Worm (Caenorhabditis elegans) whole organism, L3 larva: ENCODE results near the gene prcc-1.
A peak's percentile ranks its signal among the peaks of the same experiment; 100 is the strongest.

Source experiments
- R02D3.7 ChIP-seq: fragments of 150-350 bp; optimal IDR thresholded peaks from 2 replicates; lab custom pipeline; 2014; ENCODE audit warnings: missing biosample characterization, missing genetic modification characterization
- ZK546.5 ChIP-seq: sonication (generic microtip); optimal IDR thresholded peaks from 2 replicates; lab custom pipeline; 2017; ENCODE audit warnings: missing biosample characterization, missing genetic modification characterization
- ama-1 ChIP-seq: fragments of 150-350 bp; optimal IDR thresholded peaks from 2 replicates; lab custom pipeline; 2018
- ceh-16 ChIP-seq: sonication (generic microtip); optimal IDR thresholded peaks from 2 replicates; lab custom pipeline; 2017; ENCODE audit warnings: missing biosample characterization, missing genetic modification characterization
- ceh-28 ChIP-seq: fragments of 150-350 bp; optimal IDR thresholded peaks from 2 replicates; lab custom pipeline; 2014; ENCODE audit warnings: missing biosample characterization, missing genetic modification reagents, missing genetic modification characterization
- ceh-82 ChIP-seq: fragments of 150-350 bp; optimal IDR thresholded peaks from 2 replicates; lab custom pipeline; 2014; ENCODE audit warnings: missing biosample characterization, missing genetic modification characterization
- daf-12 ChIP-seq: fragments of 150-350 bp; optimal IDR thresholded peaks from 2 replicates; lab custom pipeline; 2014; ENCODE audit warnings: missing biosample characterization, missing genetic modification reagents, missing genetic modification characterization
- egl-5 ChIP-seq: fragments of 150-350 bp; optimal IDR thresholded peaks from 2 replicates; lab custom pipeline; 2017; ENCODE audit warnings: missing biosample characterization, missing genetic modification reagents, missing genetic modification characterization, inconsistent platforms
- elt-2 ChIP-seq: sonication (generic microtip); optimal IDR thresholded peaks from 2 replicates; lab custom pipeline; 2016; ENCODE audit warnings: missing genetic modification reagents, mild to moderate bottlenecking, missing genetic modification characterization, missing compliant biosample characterization
- elt-3 ChIP-seq, 3 experiments: fragments of 150-350 bp in 1 of 3; sonication (generic microtip) in 2 of 3; optimal IDR thresholded peaks; 2 replicates in 2 of 3; 4 replicates in 1 of 3; lab custom pipeline; 2014 to 2017; ENCODE audit warnings: missing biosample characterization in 3 of 3, missing genetic modification characterization in 3 of 3
- eor-1 ChIP-seq, 2 experiments: fragments of 150-350 bp; optimal IDR thresholded peaks; 2 replicates each; lab custom pipeline; 2014 to 2018; ENCODE audit warnings: missing biosample characterization in 2 of 2, missing genetic modification characterization in 2 of 2
- fkh-10 ChIP-seq: sonication (generic microtip); optimal IDR thresholded peaks from 2 replicates; lab custom pipeline; 2017; ENCODE audit warnings: missing biosample characterization, missing genetic modification reagents, missing genetic modification characterization
- fkh-2 ChIP-seq: fragments of 150-350 bp; optimal IDR thresholded peaks from 2 replicates; lab custom pipeline; 2014; ENCODE audit warnings: missing biosample characterization, missing genetic modification reagents, missing genetic modification characterization
- hmg-11 ChIP-seq: sonication (generic microtip); optimal IDR thresholded peaks from 2 replicates; lab custom pipeline; 2016; ENCODE audit warnings: missing genetic modification characterization, missing compliant biosample characterization
- lin-15B ChIP-seq: fragments of 150-350 bp; optimal IDR thresholded peaks from 2 replicates; lab custom pipeline; 2014; ENCODE audit warnings: missing biosample characterization, missing genetic modification characterization
- lin-39 ChIP-seq: fragments of 150-350 bp; optimal IDR thresholded peaks from 2 replicates; lab custom pipeline; 2018; ENCODE audit warnings: missing biosample characterization, missing genetic modification reagents, missing genetic modification characterization
- mdl-1 ChIP-seq: fragments of 150-350 bp; optimal IDR thresholded peaks from 2 replicates; lab custom pipeline; 2014; ENCODE audit warnings: missing biosample characterization, missing genetic modification characterization
- mml-1 ChIP-seq: fragments of 150-350 bp; sonication (generic microtip); optimal IDR thresholded peaks from 3 replicates; lab custom pipeline; 2014; ENCODE audit warnings: missing biosample characterization, missing genetic modification characterization
- nfya-1 ChIP-seq: sonication (generic microtip); optimal IDR thresholded peaks from 2 replicates; lab custom pipeline; 2017; ENCODE audit warnings: missing genetic modification characterization, mild to moderate bottlenecking, missing compliant biosample characterization, antibody characterized with exemption, moderate library complexity; ENCODE audit not compliant: insufficient read depth
- nhr-11 ChIP-seq: fragments of 150-350 bp; optimal IDR thresholded peaks from 2 replicates; lab custom pipeline; 2014; ENCODE audit warnings: missing biosample characterization, missing genetic modification characterization
- nhr-12 ChIP-seq: fragments of 150-350 bp; optimal IDR thresholded peaks from 2 replicates; lab custom pipeline; 2014; ENCODE audit warnings: missing biosample characterization, missing genetic modification characterization
- nhr-23 ChIP-seq: fragments of 150-350 bp; optimal IDR thresholded peaks from 2 replicates; lab custom pipeline; 2014; ENCODE audit warnings: missing biosample characterization, missing genetic modification reagents, missing genetic modification characterization
- nhr-25 ChIP-seq: sonication (generic microtip); optimal IDR thresholded peaks from 2 replicates; lab custom pipeline; 2017; ENCODE audit warnings: missing biosample characterization, missing genetic modification characterization
- nhr-43 ChIP-seq: sonication (generic microtip); optimal IDR thresholded peaks from 2 replicates; lab custom pipeline; 2016; ENCODE audit warnings: mild to moderate bottlenecking, missing genetic modification characterization, missing compliant biosample characterization; ENCODE audit not compliant: poor library complexity, severe bottlenecking
- nhr-67 ChIP-seq: fragments of 150-350 bp; optimal IDR thresholded peaks from 2 replicates; lab custom pipeline; 2014; ENCODE audit warnings: missing biosample characterization, missing genetic modification characterization
- nhr-77 ChIP-seq: fragments of 150-350 bp; optimal IDR thresholded peaks from 2 replicates; lab custom pipeline; 2014; ENCODE audit warnings: missing biosample characterization, missing genetic modification characterization
- pha-4 ChIP-seq: fragments of 150-350 bp; optimal IDR thresholded peaks from 2 replicates; lab custom pipeline; 2014; ENCODE audit warnings: missing biosample characterization, missing genetic modification reagents, missing genetic modification characterization
- pqm-1 ChIP-seq: fragments of 150-350 bp; optimal IDR thresholded peaks from 2 replicates; lab custom pipeline; 2017; ENCODE audit warnings: missing biosample characterization, missing genetic modification characterization, inconsistent platforms
- snpc-4 ChIP-seq: fragments of 150-350 bp; optimal IDR thresholded peaks from 2 replicates; lab custom pipeline; 2014; ENCODE audit warnings: missing biosample characterization, missing genetic modification characterization
- tbx-2 ChIP-seq: sonication (generic microtip); optimal IDR thresholded peaks from 2 replicates; lab custom pipeline; 2016; ENCODE audit warnings: mild to moderate bottlenecking, missing genetic modification characterization, missing compliant biosample characterization
- unc-62 ChIP-seq: fragments of 150-350 bp; sonication (generic microtip); optimal IDR thresholded peaks from 4 replicates; lab custom pipeline; 2014; ENCODE audit warnings: missing biosample characterization, missing genetic modification reagents, missing genetic modification characterization
- zag-1 ChIP-seq: fragments of 150-350 bp; optimal IDR thresholded peaks from 2 replicates; lab custom pipeline; 2014; ENCODE audit warnings: missing biosample characterization, missing genetic modification characterization
- ztf-11 ChIP-seq: fragments of 150-350 bp; optimal IDR thresholded peaks from 2 replicates; lab custom pipeline; 2014; ENCODE audit warnings: missing biosample characterization, missing genetic modification characterization
- ztf-4 ChIP-seq: fragments of 150-350 bp; optimal IDR thresholded peaks from 2 replicates; lab custom pipeline; 2014; ENCODE audit warnings: missing biosample characterization, missing genetic modification characterization

Gene prcc-1

ce11 chrIV:13093677-13094076 lies at the start of gene prcc-1, which contains the start of gene C39E9.12:
TSS of gene prcc-1 (minus strand) at chrIV:13093795.
TSS of gene C39E9.12 (plus strand) at chrIV:13094007.
- TF ChIP-seq nhr-77 (no peak), snpc-4 (tag; lab: Kevin White, UChicago) (peak; percentile 50), nhr-43 (peak; percentile 25), ztf-11 (no peak), egl-5 (tag; lab: Kevin White, UChicago) (peak; percentile 29), elt-2 (tag; lab: Kevin White, UChicago) (peak; percentile 12), lin-15B (tag; lab: Kevin White, UChicago) (peak; percentile 91), zag-1 (tag; lab: Kevin White, UChicago) (no peak), nhr-25 (tag; lab: Kevin White, UChicago) (peak; percentile 58), unc-62 (GFP tag; lab: Kevin White, UChicago) (no peak), nhr-23 (tag; lab: Kevin White, UChicago) (peak; percentile 63), R02D3.7 (tag; lab: Kevin White, UChicago) (peak; percentile 16), pha-4 (tag; lab: Kevin White, UChicago) (peak; percentile 86), lin-39 (tag; lab: Kevin White, UChicago) (peak; percentile 45), pqm-1 (peak; percentile 42), ceh-28 (tag; lab: Kevin White, UChicago) (peak; percentile 81)

ce11 chrIV:13142254-13142653 lies 48.7 kb upstream of the prcc-1 start, which contains the start of gene spe-43:
TSS of gene spe-43 (minus strand) at chrIV:13142354.
- TF ChIP-seq fkh-2 (tag; lab: Kevin White, UChicago) (no peak), nfya-1 (no peak), unc-62 (GFP tag; lab: Kevin White, UChicago) (no peak), nhr-43 (no peak), snpc-4 (tag; lab: Kevin White, UChicago) (no peak), eor-1 (tag; optimal IDR thresholded peaks at IDR 0.05; lab: Kevin White, UChicago) (no peak), daf-12 (no peak), nhr-67 (tag; lab: Kevin White, UChicago) (no peak), ceh-82 (tag; lab: Kevin White, UChicago) (no peak), mml-1 (no peak), hmg-11 (tag; lab: Kevin White, UChicago) (no peak), nhr-12 (tag; lab: Kevin White, UChicago) (no peak), ceh-28 (tag; lab: Kevin White, UChicago) (no peak)

ce11 chrIV:13127720-13128119 lies 34.1 kb upstream of the prcc-1 start:
- TF ChIP-seq fkh-10 (GFP tag; lab: Kevin White, UChicago) (no peak), nhr-11 (tag; lab: Kevin White, UChicago) (no peak), R02D3.7 (tag; lab: Kevin White, UChicago) (no peak), ama-1 (lab: Kevin White, UChicago) (no peak), fkh-2 (tag; lab: Kevin White, UChicago) (no peak), mdl-1 (tag; lab: Kevin White, UChicago) (no peak), elt-3 (tag; optimal IDR thresholded peaks at IDR 0.05; lab: Kevin White, UChicago) (no peak), ZK546.5 (tag; lab: Kevin White, UChicago) (no peak)

DNA sequence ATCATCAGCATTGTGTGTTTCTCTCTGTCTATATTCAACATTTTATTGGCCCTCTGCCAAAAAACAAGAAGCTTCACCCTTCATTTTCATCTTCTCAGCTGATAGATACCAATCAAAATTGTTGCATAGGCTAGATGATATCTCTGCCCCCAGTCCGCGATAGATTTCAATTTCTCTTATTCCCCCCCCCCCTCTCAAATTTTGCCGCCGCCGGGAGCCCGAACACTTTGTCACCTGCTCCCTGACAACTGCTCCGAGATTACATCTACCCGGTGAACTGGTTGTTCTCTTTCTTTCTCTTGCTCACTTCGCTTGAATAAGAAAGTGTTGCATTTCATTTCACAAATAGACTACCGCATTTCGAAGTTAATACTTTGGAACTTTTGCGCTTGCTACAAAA lies 32.4 kb upstream of the prcc-1 start:
- TF ChIP-seq hmg-11 (tag; lab: Kevin White, UChicago) (no peak), R02D3.7 (tag; lab: Kevin White, UChicago) (no peak), ceh-16 (tag; lab: Kevin White, UChicago) (no peak), ztf-4 (no peak), daf-12 (no peak), tbx-2 (tag; lab: Kevin White, UChicago) (no peak), nfya-1 (no peak), elt-2 (tag; lab: Kevin White, UChicago) (no peak), elt-3 (tag; optimal IDR thresholded peaks at IDR 0.05; lab: Kevin White, UChicago) (no peak), zag-1 (tag; lab: Kevin White, UChicago) (no peak), ZK546.5 (tag; lab: Kevin White, UChicago) (no peak), fkh-10 (GFP tag; lab: Kevin White, UChicago) (no peak), ztf-11 (no peak), nhr-23 (tag; lab: Kevin White, UChicago) (no peak), lin-39 (tag; lab: Kevin White, UChicago) (no peak), nhr-12 (tag; lab: Kevin White, UChicago) (no peak), pqm-1 (no peak), snpc-4 (tag; lab: Kevin White, UChicago) (no peak), fkh-2 (tag; lab: Kevin White, UChicago) (no peak)
